Worm (Caenorhabditis elegans): Measurements from ENCODE around the gene gpc-1.
A peak's percentile ranks its signal among the peaks of the same experiment; 100 is the strongest.

The gpc-1 gene

DNA sequence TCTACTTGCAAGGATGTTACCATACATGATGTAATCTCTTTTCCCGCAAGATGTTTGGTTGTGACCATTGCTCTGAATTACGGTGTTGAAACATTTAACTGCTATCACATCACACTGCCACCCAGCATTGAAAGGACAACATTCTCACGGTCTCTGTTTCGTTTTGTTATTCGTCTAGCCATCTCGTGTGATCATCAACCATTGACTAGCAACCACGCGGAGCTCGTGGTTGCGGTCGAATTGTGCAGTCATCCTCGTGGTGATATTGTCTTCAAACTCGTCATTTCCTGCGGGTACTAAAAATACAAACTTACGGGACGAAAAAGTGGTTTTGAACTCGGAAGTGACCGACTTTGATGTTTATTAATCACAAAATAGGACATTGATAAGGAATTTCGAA lies 9.1 kb downstream of the gpc-1 start:
- no peak for TF ChIP-seq ceh-83 (GFP tag; optimal IDR thresholded peaks at IDR 0.05)
- no peak for TF ChIP-seq unc-62 (GFP tag; optimal IDR thresholded peaks at IDR 0.05)
- no peak for TF ChIP-seq M03D4.4 (tag; optimal IDR thresholded peaks at IDR 0.05)
- no peak for TF ChIP-seq cnd-1 (tag; optimal IDR thresholded peaks at IDR 0.05)
- no peak for TF ChIP-seq hlh-1 (tag; optimal IDR thresholded peaks at IDR 0.05)

DNA sequence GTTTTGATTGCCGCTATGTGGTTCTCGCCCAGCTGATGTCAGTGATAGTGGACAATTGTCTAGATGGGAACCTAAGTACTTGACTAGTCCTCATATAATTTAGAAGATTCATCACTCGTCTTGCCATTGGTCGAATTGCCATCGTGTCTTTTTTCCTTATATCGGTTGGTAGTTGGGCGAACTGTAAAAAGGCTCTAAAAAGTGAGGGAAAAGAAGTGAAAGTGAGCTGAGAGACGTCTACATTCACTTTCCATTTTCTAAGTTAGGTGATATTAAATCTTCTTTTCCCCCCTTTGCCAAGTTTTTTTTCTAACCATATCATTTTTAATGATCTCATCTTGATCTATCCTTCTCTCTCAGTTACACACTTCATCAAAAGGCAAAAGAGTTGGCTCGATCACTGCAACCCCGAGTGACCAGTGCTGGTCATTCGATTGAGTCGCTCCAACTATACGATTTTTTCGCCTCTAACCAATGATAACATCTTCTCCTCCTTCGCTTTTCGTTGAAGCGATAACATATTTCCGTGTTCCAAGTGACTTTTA lies 9.9 kb downstream of the gpc-1 start:
- TF ChIP-seq drap-1 (GFP tag; optimal IDR thresholded peaks at IDR 0.05), result no peak
- TF ChIP-seq elt-1 (tag; optimal IDR thresholded peaks at IDR 0.05; ENCODE audit: borderline replicate concordance, insufficient read depth), result peak; percentile 65

DNA sequence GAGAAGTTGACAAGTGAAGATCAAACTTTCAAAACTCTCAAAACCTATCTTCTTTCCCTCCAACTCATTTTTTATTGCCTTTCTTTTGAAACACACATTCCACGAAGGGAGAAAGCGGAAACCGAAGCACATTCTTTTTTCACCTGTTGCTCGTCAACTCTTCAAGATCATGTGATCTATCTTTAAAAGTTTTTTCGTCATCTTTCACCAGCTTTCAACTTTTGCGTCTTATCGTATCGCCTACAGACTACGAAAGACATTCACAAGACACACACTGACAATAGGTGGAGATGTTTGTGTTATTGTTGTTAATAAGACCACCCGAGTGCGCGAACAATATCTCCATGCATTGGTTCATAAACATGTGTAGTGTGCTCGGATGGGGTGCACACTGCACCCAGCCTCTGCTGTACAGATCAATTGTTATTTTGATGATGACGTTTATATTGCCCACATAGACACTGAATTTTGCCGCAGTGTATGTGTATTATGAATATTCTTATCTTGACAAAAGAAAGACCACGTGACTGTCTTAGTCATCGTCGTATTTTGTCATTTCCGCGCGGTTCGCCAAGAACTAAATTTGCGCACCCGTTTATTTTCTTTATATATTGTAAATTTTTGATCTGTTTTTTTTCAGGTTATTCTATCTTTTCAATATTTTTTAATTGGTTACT lies 11.0 kb downstream of the gpc-1 start:
- no peak for TF ChIP-seq tbx-8 (GFP tag; optimal IDR thresholded peaks at IDR 0.05)
- no peak for TF ChIP-seq pha-4 (tag; optimal IDR thresholded peaks at IDR 0.05)
- TF ChIP-seq nhr-237 (tag; optimal IDR thresholded peaks at IDR 0.05), result no peak
- no peak for TF ChIP-seq nhr-12 (tag; optimal IDR thresholded peaks at IDR 0.05)
- TF ChIP-seq ceh-43 (GFP tag; optimal IDR thresholded peaks at IDR 0.05), result no peak
- TF ChIP-seq sem-2 (GFP tag; optimal IDR thresholded peaks at IDR 0.05), result no peak
- no peak for TF ChIP-seq cnd-1 (tag; optimal IDR thresholded peaks at IDR 0.05)
- TF ChIP-seq mab-5 (tag; optimal IDR thresholded peaks at IDR 0.05), result no peak
- no peak for TF ChIP-seq unc-62 (GFP tag; optimal IDR thresholded peaks at IDR 0.05)
- no peak for TF ChIP-seq elt-3 (tag; optimal IDR thresholded peaks at IDR 0.05)
- TF ChIP-seq ceh-83 (GFP tag; optimal IDR thresholded peaks at IDR 0.05), result no peak
- no peak for TF ChIP-seq elt-1 (tag; optimal IDR thresholded peaks at IDR 0.05; ENCODE audit: borderline replicate concordance, insufficient read depth)
- no peak for TF ChIP-seq ceh-39 (tag; optimal IDR thresholded peaks at IDR 0.05)
- no peak for TF ChIP-seq flh-1 (GFP tag; optimal IDR thresholded peaks at IDR 0.05)
- no peak for TF ChIP-seq ham-2 (GFP tag; optimal IDR thresholded peaks at IDR 0.05)
- TF ChIP-seq lsy-2 (tag; optimal IDR thresholded peaks at IDR 0.05), result no peak
- no peak for TF ChIP-seq nhr-76 (tag; optimal IDR thresholded peaks at IDR 0.05)
- no peak for TF ChIP-seq mep-1 (tag; optimal IDR thresholded peaks at IDR 0.05)
- TF ChIP-seq mls-2 (tag; optimal IDR thresholded peaks at IDR 0.05), result no peak

DNA sequence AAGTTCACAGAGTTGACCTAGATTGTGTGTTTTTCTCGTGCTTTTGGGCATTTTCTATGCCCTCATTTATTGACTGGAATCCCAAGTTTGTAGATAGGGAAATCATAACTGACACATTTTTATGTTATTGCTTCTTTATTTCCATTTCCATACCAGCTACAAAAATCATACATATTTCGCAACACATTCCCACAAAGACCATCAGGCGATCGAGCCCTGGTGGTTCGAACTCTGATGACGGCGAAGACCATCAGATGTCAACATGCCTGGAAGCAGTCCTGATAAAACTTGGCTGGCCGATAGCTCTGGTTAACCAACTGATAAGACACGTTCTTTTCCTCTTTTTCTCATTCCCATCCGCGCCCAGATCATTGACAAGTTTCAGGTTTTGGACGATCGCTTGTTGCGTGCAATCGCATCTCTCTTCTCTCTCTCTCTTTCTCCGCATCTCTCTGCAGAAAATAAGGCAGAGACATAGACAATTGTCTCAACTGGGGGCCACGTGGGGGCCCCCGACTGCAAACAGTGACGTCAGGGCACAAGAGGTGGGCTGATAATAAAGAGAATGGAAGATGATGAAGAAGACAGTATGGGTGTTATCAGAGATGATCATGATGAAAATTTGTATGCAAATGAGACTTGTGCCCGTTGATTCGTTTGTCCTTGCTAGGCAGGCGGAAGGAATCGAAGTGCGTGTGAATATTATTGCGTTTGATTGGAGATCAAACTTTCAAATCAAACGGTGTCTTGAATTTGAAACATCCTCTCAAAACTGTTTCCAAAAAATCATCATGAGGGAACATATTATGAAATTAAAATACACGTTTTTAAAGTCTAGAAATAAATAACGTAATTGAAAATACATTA lies 12.5 kb downstream of the gpc-1 start:
- TF ChIP-seq lin-32 (GFP tag; optimal IDR thresholded peaks at IDR 0.05), result no peak
- TF ChIP-seq sptf-1 (tag; optimal IDR thresholded peaks at IDR 0.05), result peak; percentile 17
- TF ChIP-seq elt-1 (tag; optimal IDR thresholded peaks at IDR 0.05; ENCODE audit: borderline replicate concordance, insufficient read depth), result peak; percentile 46
- no peak for TF ChIP-seq M03D4.4 (tag; optimal IDR thresholded peaks at IDR 0.05)
- TF ChIP-seq lsy-2 (tag; optimal IDR thresholded peaks at IDR 0.05), result no peak
- TF ChIP-seq snpc-4 (tag; optimal IDR thresholded peaks at IDR 0.05), result no peak
- no peak for TF ChIP-seq flh-1 (GFP tag; optimal IDR thresholded peaks at IDR 0.05)
- peak; percentile 50 for TF ChIP-seq ham-2 (GFP tag; optimal IDR thresholded peaks at IDR 0.05)
- TF ChIP-seq blmp-1 (tag; optimal IDR thresholded peaks at IDR 0.05), result no peak
- TF ChIP-seq drap-1 (GFP tag; optimal IDR thresholded peaks at IDR 0.05), result peak; percentile 13
- TF ChIP-seq ceh-43 (GFP tag; optimal IDR thresholded peaks at IDR 0.05), result no peak
- TF ChIP-seq ztf-11 (tag; optimal IDR thresholded peaks at IDR 0.05), result no peak
- TF ChIP-seq mab-5 (tag; optimal IDR thresholded peaks at IDR 0.05), result no peak
- no peak for TF ChIP-seq nhr-28 (tag; optimal IDR thresholded peaks at IDR 0.05)
- TF ChIP-seq unc-120 (tag; optimal IDR thresholded peaks at IDR 0.05; ENCODE audit: poor library complexity, severe bottlenecking), result no peak
- no peak for TF ChIP-seq bed-3 (GFP tag; optimal IDR thresholded peaks at IDR 0.05)
- peak; percentile 37 for TF ChIP-seq unc-62 (GFP tag; optimal IDR thresholded peaks at IDR 0.05)
- no peak for TF ChIP-seq tbx-8 (GFP tag; optimal IDR thresholded peaks at IDR 0.05)
- no peak for TF ChIP-seq cnd-1 (tag; optimal IDR thresholded peaks at IDR 0.05)
- TF ChIP-seq mls-2 (tag; optimal IDR thresholded peaks at IDR 0.05), result no peak
- peak; percentile 76 for TF ChIP-seq elt-3 (tag; optimal IDR thresholded peaks at IDR 0.05)
- TF ChIP-seq ceh-83 (GFP tag; optimal IDR thresholded peaks at IDR 0.05), result no peak
- TF ChIP-seq zip-8 (tag; optimal IDR thresholded peaks at IDR 0.05), result no peak
- no peak for TF ChIP-seq nhr-12 (tag; optimal IDR thresholded peaks at IDR 0.05)
- TF ChIP-seq ceh-39 (tag; optimal IDR thresholded peaks at IDR 0.05), result no peak
- no peak for TF ChIP-seq unc-39 (tag; optimal IDR thresholded peaks at IDR 0.05)
- TF ChIP-seq hlh-1 (tag; optimal IDR thresholded peaks at IDR 0.05), result peak; percentile 52
- TF ChIP-seq ces-1 (GFP tag; optimal IDR thresholded peaks at IDR 0.05), result no peak
